In genomic region chr2L:14203798-14204398, dm6 we compare ENCODE assay signal across 4 fruit fly cellular contexts.
A peak's percentile ranks its signal among the peaks of the same experiment; 100 is the strongest.
TF ChIP-seq lines count a peak whose summit lies in the region.

No protein-coding gene starts in this region.

- TF ChIP-seq CTCF in whole organism, embryonic (GFP tag; optimal IDR thresholded peaks at IDR 0.05; lab: Kevin White, UChicago), result no peak

TF ChIP-seq in whole organism, adult, 20 proteins besides CTCF, POLR2A, EP300 and RAD21:
- no peak for TF ChIP-seq CG33017 (tag; optimal IDR thresholded peaks at IDR 0.05; lab: Kevin White, UChicago)
- no peak for TF ChIP-seq cic (GFP tag; optimal IDR thresholded peaks at IDR 0.05; lab: Kevin White, UChicago)
- no peak for TF ChIP-seq CG11617 (GFP tag; optimal IDR thresholded peaks at IDR 0.05; lab: Kevin White, UChicago)
- TF ChIP-seq CG12768 (GFP tag; optimal IDR thresholded peaks at IDR 0.05; lab: Kevin White, UChicago), result peak; percentile 22
- no peak for TF ChIP-seq cnc (optimal IDR thresholded peaks at IDR 0.05; lab: Kevin White, UChicago)
- TF ChIP-seq CG14711 (tag; optimal IDR thresholded peaks at IDR 0.05; lab: Kevin White, UChicago), result no peak
- TF ChIP-seq CG1620 (GFP tag; optimal IDR thresholded peaks at IDR 0.05; lab: Kevin White, UChicago), result no peak
- no peak for TF ChIP-seq toe (GFP tag; optimal IDR thresholded peaks at IDR 0.05; lab: Kevin White, UChicago)
- no peak for TF ChIP-seq CG7045 (GFP tag; optimal IDR thresholded peaks at IDR 0.05; lab: Kevin White, UChicago)
- TF ChIP-seq tj (GFP tag; optimal IDR thresholded peaks at IDR 0.05; lab: Kevin White, UChicago), result peak; percentile 98

TF ChIP-seq in whole organism, embryonic, 481 proteins besides CTCF, POLR2A, EP300 and RAD21 (continues in another document):
- 0 out of 2 replicates have a peak, but pooled peaks have one; percentile 25 for TF ChIP-seq ranshi (GFP tag; IDR thresholded peaks at IDR 0.05; lab: Robert Waterston, UW)
- TF ChIP-seq Hr78 (GFP tag; optimal IDR thresholded peaks at IDR 0.05; lab: Kevin White, UChicago), result peak in 1 of 2 experiments; percentile 8
- peak; percentile 51 for TF ChIP-seq Med (GFP tag; lab: Kevin White, UChicago)
- TF ChIP-seq ara (GFP tag; IDR thresholded peaks at IDR 0.05; lab: Robert Waterston, UW), result peak; percentile 33; the same call in 1 of the 2 replicates
- peak; percentile 36; the same call in 1 of the 2 replicates for TF ChIP-seq Rfx (GFP tag; IDR thresholded peaks at IDR 0.05; lab: Robert Waterston, UW)
- TF ChIP-seq CG9932 (GFP tag; IDR thresholded peaks at IDR 0.05; lab: Robert Waterston, UW), result peak; percentile 44; the same call in 1 of the 2 replicates
- TF ChIP-seq Blimp-1 (GFP tag; optimal IDR thresholded peaks at IDR 0.05; lab: Kevin White, UChicago), result peak; percentile 9
- peak; percentile 54 for TF ChIP-seq CG10543 (GFP tag; optimal IDR thresholded peaks at IDR 0.05; lab: Kevin White, UChicago)
- peak; percentile 14 for TF ChIP-seq sd (tag; optimal IDR thresholded peaks at IDR 0.05; lab: Kevin White, UChicago)
- peak; percentile 30; the same call in 1 of the 2 replicates for TF ChIP-seq Atf6 (GFP tag; IDR thresholded peaks at IDR 0.05; lab: Robert Waterston, UW)
- 0 out of 2 replicates have a peak, but pooled peaks have one; percentile 30 for TF ChIP-seq Awh (GFP tag; IDR thresholded peaks at IDR 0.05; lab: Robert Waterston, UW)
- TF ChIP-seq prd (optimal IDR thresholded peaks at IDR 0.05; lab: Kevin White, UChicago), result no peak
- 0 out of 3 replicates have a peak, but pooled peaks have one; percentile 4 for TF ChIP-seq prd (GFP tag; IDR thresholded peaks at IDR 0.05; lab: Robert Waterston, UW)
- 0 out of 3 replicates have a peak, but pooled peaks have one; percentile 70 for TF ChIP-seq CG2199 (GFP tag; IDR thresholded peaks at IDR 0.05; lab: Robert Waterston, UW)
- 0 out of 2 replicates have a peak, but pooled peaks have one; percentile 28 for TF ChIP-seq toy (GFP tag; IDR thresholded peaks at IDR 0.05; lab: Robert Waterston, UW)
- TF ChIP-seq mirr (GFP tag; optimal IDR thresholded peaks at IDR 0.05; lab: Kevin White, UChicago), result peak; percentile 5
- no peak for TF ChIP-seq Aef1 (GFP tag; IDR thresholded peaks at IDR 0.05; lab: Robert Waterston, UW)
- TF ChIP-seq bab2 (GFP tag; optimal IDR thresholded peaks at IDR 0.05; lab: Kevin White, UChicago), result no peak
- TF ChIP-seq chinmo (GFP tag; IDR thresholded peaks at IDR 0.05; lab: Robert Waterston, UW; ENCODE audit: partially characterized antibody), result 0 out of 4 replicates have a peak, but pooled peaks have one; percentile 46
- 0 out of 3 replicates have a peak, but pooled peaks have one; percentile 52 for TF ChIP-seq z (GFP tag; IDR thresholded peaks at IDR 0.05; lab: Robert Waterston, UW)
- TF ChIP-seq crol (GFP tag; IDR thresholded peaks at IDR 0.05; lab: Robert Waterston, UW), result peak; percentile 85
- TF ChIP-seq CG31224 (GFP tag; IDR thresholded peaks at IDR 0.05; lab: Robert Waterston, UW), result 0 out of 2 replicates have a peak, but pooled peaks have one; percentile 26
- no peak for TF ChIP-seq CG15601 (tag; optimal IDR thresholded peaks at IDR 0.05; lab: Kevin White, UChicago)
- TF ChIP-seq CG3838 (GFP tag; optimal IDR thresholded peaks at IDR 0.05; lab: Kevin White, UChicago), result no peak

TF ChIP-seq in whole organism, prepupa, 60 proteins besides CTCF, POLR2A, EP300 and RAD21:
- TF ChIP-seq CG15336 (GFP tag; IDR thresholded peaks at IDR 0.05; lab: Robert Waterston, UW) (0 out of 2 replicates have a peak, but pooled peaks have one; percentile 23), eg (GFP tag; IDR thresholded peaks at IDR 0.05; lab: Robert Waterston, UW) (peak; percentile 28; the same call in 1 of the 3 replicates), svp (GFP tag; lab: Kevin White, UChicago) (peak; percentile 43), CG31627 (GFP tag; optimal IDR thresholded peaks at IDR 0.05; lab: Kevin White, UChicago) (no peak), CG8119 (GFP tag; IDR thresholded peaks at IDR 0.05; lab: Robert Waterston, UW) (0 out of 3 replicates have a peak, but pooled peaks have one; percentile 21), dac (GFP tag; optimal IDR thresholded peaks at IDR 0.05; lab: Kevin White, UChicago) (peak; percentile 2)

TF ChIP-seq in whole organism, pupa, 21 proteins besides CTCF, POLR2A, EP300 and RAD21:
- TF ChIP-seq CG12605 (GFP tag; IDR thresholded peaks at IDR 0.05; lab: Robert Waterston, UW) (no peak), CG32121 (GFP tag; IDR thresholded peaks at IDR 0.05; lab: Robert Waterston, UW) (0 out of 2 replicates have a peak, but pooled peaks have one; percentile 42), fd96Ca (GFP tag; IDR thresholded peaks at IDR 0.05; lab: Robert Waterston, UW) (peak; percentile 49; the same call in 1 of the 3 replicates), CG4496 (GFP tag; IDR thresholded peaks at IDR 0.05; lab: Robert Waterston, UW) (peak; percentile 62; the same call in 2 of the 3 replicates)
